Worm (Caenorhabditis elegans) whole organism, late embryonic: ENCODE results near the gene Y56A3A.7.

Experiments used
- C08G9.2 ChIP-seq: sonication (generic microtip); optimal IDR thresholded peaks from 2 replicates; lab custom pipeline; 2016; ENCODE audit warnings: mild to moderate bottlenecking, missing genetic modification characterization, moderate library complexity, missing compliant biosample characterization
- C38D4.7 ChIP-seq: fragments of 200-800 bp; sonication (Bioruptor generic); optimal IDR thresholded peaks from 2 replicates; lab custom pipeline; 2018; ENCODE audit warnings: mild to moderate bottlenecking, missing genetic modification characterization, moderate library complexity, missing compliant biosample characterization
- K02D7.2 ChIP-seq: sonication (generic microtip); optimal IDR thresholded peaks from 2 replicates; lab custom pipeline; 2017; ENCODE audit warnings: mild to moderate bottlenecking, missing genetic modification characterization, missing compliant biosample characterization
- T23F11.4 ChIP-seq: fragments of 200-800 bp; sonication (Bioruptor generic); optimal IDR thresholded peaks from 2 replicates; lab custom pipeline; 2018; ENCODE audit warnings: mild to moderate bottlenecking, missing genetic modification characterization, missing compliant biosample characterization
- ama-1 ChIP-seq: fragments of 150-350 bp; optimal IDR thresholded peaks from 2 replicates; lab custom pipeline; 2014
- ceh-14 ChIP-seq: sonication (generic microtip); optimal IDR thresholded peaks from 2 replicates; lab custom pipeline; 2016; ENCODE audit warnings: missing genotype, missing genetic modification characterization, missing compliant biosample characterization
- ceh-2 ChIP-seq: sonication (generic microtip); optimal IDR thresholded peaks from 2 replicates; lab custom pipeline; 2016; ENCODE audit warnings: missing genotype, missing genetic modification characterization, missing compliant biosample characterization
- ceh-22 ChIP-seq: sonication (generic microtip); optimal IDR thresholded peaks from 2 replicates; lab custom pipeline; 2017; ENCODE audit warnings: missing biosample characterization, missing genetic modification characterization
- ceh-30 ChIP-seq: fragments of 150-350 bp; optimal IDR thresholded peaks from 2 replicates; lab custom pipeline; 2014; ENCODE audit warnings: missing biosample characterization, missing genetic modification characterization
- ceh-31 ChIP-seq: sonication (generic microtip); optimal IDR thresholded peaks from 2 replicates; lab custom pipeline; 2016; ENCODE audit warnings: missing genetic modification characterization, missing compliant biosample characterization
- ceh-34 ChIP-seq: sonication (generic microtip); optimal IDR thresholded peaks from 2 replicates; lab custom pipeline; 2016; ENCODE audit warnings: mild to moderate bottlenecking, missing genetic modification characterization, missing compliant biosample characterization
- ceh-45 ChIP-seq: fragments of 200-800 bp; sonication (Bioruptor generic); IDR thresholded peaks from 2 replicates; pipeline ENCODE4 v1.3.6; 2022; ENCODE audit warnings: missing genetic modification reagents, missing genetic modification characterization, missing compliant biosample characterization
- ceh-6 ChIP-seq: fragments of 200-800 bp; sonication (Bioruptor generic); optimal IDR thresholded peaks from 2 replicates; lab custom pipeline; 2018; ENCODE audit warnings: mild to moderate bottlenecking, missing genetic modification characterization, missing compliant biosample characterization
- ceh-9 ChIP-seq: sonication (generic microtip); optimal IDR thresholded peaks from 2 replicates; lab custom pipeline; 2016; ENCODE audit warnings: mild to moderate bottlenecking, missing genetic modification characterization, inconsistent platforms, missing compliant biosample characterization
- che-1 ChIP-seq: sonication (generic microtip); optimal IDR thresholded peaks from 2 replicates; lab custom pipeline; 2016; ENCODE audit warnings: mild to moderate bottlenecking, missing genetic modification characterization, missing compliant biosample characterization
- dmd-4 ChIP-seq: sonication (generic microtip); optimal IDR thresholded peaks from 2 replicates; lab custom pipeline; 2016; ENCODE audit warnings: borderline replicate concordance, missing genetic modification characterization, missing compliant biosample characterization
- elt-4 ChIP-seq: sonication (generic microtip); optimal IDR thresholded peaks from 2 replicates; lab custom pipeline; 2016; ENCODE audit warnings: missing genetic modification characterization, missing compliant biosample characterization
- ets-4 ChIP-seq: sonication (generic microtip); optimal IDR thresholded peaks from 2 replicates; lab custom pipeline; 2016; ENCODE audit warnings: missing genetic modification characterization, missing compliant biosample characterization
- eyg-1 ChIP-seq: sonication (generic microtip); optimal IDR thresholded peaks from 2 replicates; lab custom pipeline; 2016; ENCODE audit warnings: missing genotype, missing genetic modification characterization, missing compliant biosample characterization
- fkh-10 ChIP-seq: fragments of 150-350 bp; optimal IDR thresholded peaks from 2 replicates; lab custom pipeline; 2014; ENCODE audit warnings: missing biosample characterization, missing genetic modification reagents, missing genetic modification characterization
- fkh-6 ChIP-seq: sonication (generic microtip); optimal IDR thresholded peaks from 2 replicates; lab custom pipeline; 2016; ENCODE audit warnings: missing genetic modification characterization, missing compliant biosample characterization
- gmeb-2 ChIP-seq: sonication (generic microtip); optimal IDR thresholded peaks from 2 replicates; lab custom pipeline; 2016; ENCODE audit warnings: missing genetic modification characterization, inconsistent platforms, missing compliant biosample characterization
- hlh-13 ChIP-seq: fragments of 200-800 bp; sonication (Bioruptor generic); optimal IDR thresholded peaks from 2 replicates; lab custom pipeline; 2018; ENCODE audit warnings: mild to moderate bottlenecking, missing genetic modification characterization, missing compliant biosample characterization
- hlh-15 ChIP-seq: sonication (generic microtip); optimal IDR thresholded peaks from 2 replicates; lab custom pipeline; 2016; ENCODE audit warnings: missing genetic modification characterization, missing compliant biosample characterization
- hlh-30 ChIP-seq: sonication (generic microtip); optimal IDR thresholded peaks from 2 replicates; lab custom pipeline; 2017; ENCODE audit warnings: antibody characterized with exemption, missing genetic modification characterization, missing compliant biosample characterization; ENCODE audit not compliant: insufficient read depth
- hlh-6 ChIP-seq: sonication (generic microtip); optimal IDR thresholded peaks from 2 replicates; lab custom pipeline; 2016; ENCODE audit warnings: missing genotype, missing genetic modification characterization, missing compliant biosample characterization
- hlh-8 ChIP-seq: sonication (generic microtip); optimal IDR thresholded peaks from 2 replicates; lab custom pipeline; 2016; ENCODE audit warnings: missing genotype, missing genetic modification characterization, missing compliant biosample characterization
- lin-11 ChIP-seq: fragments of 200-800 bp; sonication (Bioruptor generic); optimal IDR thresholded peaks from 2 replicates; lab custom pipeline; 2018; ENCODE audit warnings: mild to moderate bottlenecking, missing genetic modification characterization, missing compliant biosample characterization
- madf-2 ChIP-seq: sonication (generic microtip); optimal IDR thresholded peaks from 2 replicates; lab custom pipeline; 2017; ENCODE audit warnings: missing genetic modification characterization, missing compliant biosample characterization
- nfya-1 ChIP-seq: sonication (generic microtip); optimal IDR thresholded peaks from 2 replicates; lab custom pipeline; 2017; ENCODE audit warnings: missing genetic modification characterization, mild to moderate bottlenecking, missing compliant biosample characterization, antibody characterized with exemption, moderate library complexity
- nhr-11 ChIP-seq: fragments of 150-350 bp; optimal IDR thresholded peaks from 2 replicates; lab custom pipeline; 2014; ENCODE audit warnings: missing biosample characterization, missing genetic modification characterization
- nhr-232 ChIP-seq: sonication (generic microtip); optimal IDR thresholded peaks from 2 replicates; lab custom pipeline; 2016; ENCODE audit warnings: missing genetic modification characterization, missing compliant biosample characterization
- npax-4 ChIP-seq: sonication (generic microtip); optimal IDR thresholded peaks from 2 replicates; lab custom pipeline; 2016; ENCODE audit warnings: missing genetic modification characterization, missing compliant biosample characterization
- pag-3 ChIP-seq: sonication (generic microtip); optimal IDR thresholded peaks from 2 replicates; lab custom pipeline; 2016; ENCODE audit warnings: missing compliant biosample characterization, missing genetic modification characterization, borderline replicate concordance
- pat-9 ChIP-seq: fragments of 200-800 bp; sonication (Bioruptor generic); optimal IDR thresholded peaks from 2 replicates; lab custom pipeline; 2018; ENCODE audit warnings: mild to moderate bottlenecking, missing genetic modification characterization, moderate library complexity, missing compliant biosample characterization
- pax-1 ChIP-seq: fragments of 150-350 bp; optimal IDR thresholded peaks from 2 replicates; lab custom pipeline; 2014; ENCODE audit warnings: missing biosample characterization, missing genetic modification characterization
- pha-2 ChIP-seq: sonication (generic microtip); optimal IDR thresholded peaks from 2 replicates; lab custom pipeline; 2017; ENCODE audit warnings: mild to moderate bottlenecking, missing genetic modification characterization, missing compliant biosample characterization
- pqm-1 ChIP-seq: sonication (generic microtip); optimal IDR thresholded peaks from 2 replicates; lab custom pipeline; 2016; ENCODE audit warnings: missing genetic modification characterization, missing compliant biosample characterization
- pros-1 ChIP-seq: fragments of 150-350 bp; optimal IDR thresholded peaks from 2 replicates; lab custom pipeline; 2014; ENCODE audit warnings: missing biosample characterization, missing genetic modification reagents, missing genetic modification characterization
- ref-2 ChIP-seq: sonication (generic microtip); optimal IDR thresholded peaks from 2 replicates; lab custom pipeline; 2016; ENCODE audit warnings: missing genetic modification characterization, missing compliant biosample characterization
- rnt-1 ChIP-seq: sonication (generic microtip); optimal IDR thresholded peaks from 2 replicates; lab custom pipeline; 2016; ENCODE audit warnings: missing genetic modification characterization, missing compliant biosample characterization
- sdc-2 ChIP-seq: sonication (generic microtip); optimal IDR thresholded peaks from 2 replicates; lab custom pipeline; 2016; ENCODE audit warnings: missing genotype, missing genetic modification characterization, missing compliant biosample characterization
- sox-4 ChIP-seq: sonication (generic microtip); optimal IDR thresholded peaks from 2 replicates; lab custom pipeline; 2017; ENCODE audit warnings: mild to moderate bottlenecking, missing genetic modification characterization, inconsistent platforms, missing compliant biosample characterization
- syd-9 ChIP-seq: sonication (generic microtip); optimal IDR thresholded peaks from 2 replicates; lab custom pipeline; 2016; ENCODE audit warnings: mild to moderate bottlenecking, missing genetic modification characterization, moderate library complexity, missing compliant biosample characterization
- tbx-7 ChIP-seq: sonication (generic microtip); optimal IDR thresholded peaks from 2 replicates; lab custom pipeline; 2016; ENCODE audit warnings: missing genotype, missing genetic modification characterization, missing compliant biosample characterization
- ttx-3 ChIP-seq: sonication (generic microtip); optimal IDR thresholded peaks from 2 replicates; lab custom pipeline; 2016; ENCODE audit warnings: missing genetic modification reagents, missing genetic modification characterization, missing compliant biosample characterization
- unc-42 ChIP-seq: sonication (generic microtip); optimal IDR thresholded peaks from 2 replicates; lab custom pipeline; 2016; ENCODE audit warnings: missing genotype, missing genetic modification characterization, missing compliant biosample characterization
- unc-55 ChIP-seq: sonication (generic microtip); optimal IDR thresholded peaks from 2 replicates; lab custom pipeline; 2017; ENCODE audit warnings: missing biosample characterization, missing genetic modification reagents, missing genetic modification characterization
- unc-86 ChIP-seq: sonication (generic microtip); optimal IDR thresholded peaks from 2 replicates; lab custom pipeline; 2016; ENCODE audit warnings: missing genetic modification characterization, missing compliant biosample characterization
- zip-5 ChIP-seq: sonication (generic microtip); optimal IDR thresholded peaks from 2 replicates; lab custom pipeline; 2016; ENCODE audit warnings: missing genetic modification characterization, missing compliant biosample characterization

Y56A3A.7 gene

DNA sequence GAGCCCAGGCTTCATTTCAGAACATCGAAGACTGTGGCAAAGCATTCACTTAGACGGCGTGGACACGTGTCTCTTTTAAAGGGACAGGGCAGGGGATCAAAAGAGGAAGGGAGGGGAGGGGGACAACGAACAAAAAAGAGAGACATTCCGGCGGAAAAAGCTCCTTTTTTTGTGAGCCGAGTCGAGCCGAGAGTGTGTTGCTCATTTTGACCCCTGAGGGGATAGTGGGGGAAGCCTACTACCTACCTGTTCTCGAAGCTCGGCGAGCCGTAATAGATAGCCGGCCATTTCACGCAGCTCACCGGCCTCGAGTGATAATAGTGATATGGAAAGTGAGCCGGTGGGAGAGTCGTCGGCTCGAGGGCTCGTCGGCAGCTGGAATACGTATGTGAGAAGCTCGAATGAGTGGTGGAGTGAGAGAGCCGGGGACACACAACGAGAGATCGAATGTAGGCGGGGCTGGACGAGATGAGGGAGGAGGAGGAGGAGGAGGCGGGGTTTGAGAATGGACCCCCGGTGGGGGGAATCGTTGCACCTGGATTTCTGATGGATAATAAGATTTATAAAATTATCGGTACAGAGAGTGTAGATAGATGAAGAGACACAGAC lies 10.0 kb downstream of the Y56A3A.7 start:
- TF ChIP-seq ama-1, result peak; percentile 76
- peak; percentile 0 for TF ChIP-seq ceh-14
- no peak for TF ChIP-seq nhr-11
- TF ChIP-seq nhr-232 (tag; lab: Kevin White, UChicago), result no peak
- no peak for TF ChIP-seq rnt-1 (tag; lab: Kevin White, UChicago)
- peak; percentile 3 for TF ChIP-seq nfya-1 (tag; lab: Kevin White, UChicago)
- peak; percentile 3 for TF ChIP-seq sox-4 (tag; lab: Kevin White, UChicago)
- peak; percentile 59 for TF ChIP-seq K02D7.2 (tag; lab: Kevin White, UChicago)
- TF ChIP-seq ttx-3 (tag; lab: Kevin White, UChicago), result no peak
- no peak for TF ChIP-seq dmd-4 (tag; lab: Kevin White, UChicago)

DNA sequence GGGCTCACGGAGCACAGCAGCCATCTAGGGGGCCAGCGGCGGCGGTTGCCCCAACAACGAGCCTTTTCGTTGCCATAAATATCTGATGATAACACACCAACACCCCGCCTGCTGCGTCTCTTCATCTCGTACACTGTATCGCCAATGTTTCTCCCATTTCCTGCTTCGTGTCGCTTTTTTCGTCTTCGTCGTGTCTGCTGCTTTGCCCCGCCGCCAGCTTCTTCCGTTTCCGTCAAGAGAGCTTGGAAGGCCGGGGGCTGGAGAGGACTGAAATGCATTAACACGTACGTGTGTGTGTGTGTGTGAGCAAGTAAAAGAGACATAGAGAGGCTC lies 10.9 kb downstream of the Y56A3A.7 start:
- TF ChIP-seq lin-11 (tag; lab: Kevin White, UChicago) (no peak), C38D4.7 (GFP tag; lab: Kevin White, UChicago) (no peak), hlh-8 (tag; lab: Kevin White, UChicago) (no peak), C08G9.2 (tag; lab: Kevin White, UChicago) (no peak), unc-86 (tag; lab: Kevin White, UChicago) (no peak), ttx-3 (tag; lab: Kevin White, UChicago) (no peak), ceh-30 (tag; lab: Kevin White, UChicago) (no peak), fkh-10 (GFP tag; lab: Kevin White, UChicago) (no peak), tbx-7 (tag; lab: Kevin White, UChicago) (no peak), elt-4 (tag; lab: Kevin White, UChicago) (no peak), hlh-13 (GFP tag; lab: Kevin White, UChicago) (no peak), ref-2 (no peak), gmeb-2 (tag; lab: Kevin White, UChicago) (peak; percentile 21), ceh-9 (tag; lab: Kevin White, UChicago) (no peak), pax-1 (tag; lab: Kevin White, UChicago) (no peak), unc-55 (GFP tag; lab: Kevin White, UChicago) (no peak), T23F11.4 (GFP tag; lab: Kevin White, UChicago) (no peak), ets-4 (tag; lab: Kevin White, UChicago) (no peak), dmd-4 (tag; lab: Kevin White, UChicago) (no peak), zip-5 (tag; lab: Kevin White, UChicago) (no peak), hlh-30 (tag; lab: Kevin White, UChicago) (no peak), sdc-2 (tag; lab: Kevin White, UChicago) (no peak), ceh-45 (GFP tag; lab: Robert Waterston, UW) (no peak), pha-2 (no peak), ceh-22 (tag; lab: Kevin White, UChicago) (no peak), hlh-15 (no peak), pag-3 (tag; lab: Kevin White, UChicago) (no peak), fkh-6 (tag; lab: Kevin White, UChicago) (no peak), nhr-232 (tag; lab: Kevin White, UChicago) (no peak), K02D7.2 (tag; lab: Kevin White, UChicago) (peak; percentile 49), syd-9 (tag; lab: Kevin White, UChicago) (no peak), pat-9 (tag; lab: Kevin White, UChicago) (peak; percentile 17), npax-4 (tag; lab: Kevin White, UChicago) (no peak), madf-2 (no peak), eyg-1 (tag; lab: Kevin White, UChicago) (no peak), ceh-6 (no peak), ceh-14 (peak; percentile 51), ceh-2 (tag; lab: Kevin White, UChicago) (peak; percentile 0), rnt-1 (tag; lab: Kevin White, UChicago) (no peak), hlh-6 (tag; lab: Kevin White, UChicago) (no peak), nfya-1 (tag; lab: Kevin White, UChicago) (no peak), pros-1 (tag; lab: Kevin White, UChicago) (no peak), pqm-1 (tag; lab: Kevin White, UChicago) (no peak), ceh-34 (tag; lab: Kevin White, UChicago) (no peak), che-1 (peak; percentile 41), ceh-31 (tag; lab: Kevin White, UChicago) (peak; percentile 24), unc-42 (tag; lab: Kevin White, UChicago) (peak; percentile 14), sox-4 (tag; lab: Kevin White, UChicago) (no peak), ama-1 (no peak)
